Fruit fly (Drosophila melanogaster): ENCODE results near the gene CG15646.

CG15646 gene

dm6 chrX:15684419-15684818 lies 13.6 kb upstream of the CG15646 start:
- TF ChIP-seq Sp1 (GFP tag; optimal IDR thresholded peaks at IDR 0.05): no peak
- TF ChIP-seq Dif (GFP tag; optimal IDR thresholded peaks at IDR 0.05; ENCODE audit: partially characterized antibody): no peak
- TF ChIP-seq Rel (GFP tag; optimal IDR thresholded peaks at IDR 0.05): no peak
- TF ChIP-seq Rel (tag; optimal IDR thresholded peaks at IDR 0.05): no peak
- TF ChIP-seq sage (GFP tag; optimal IDR thresholded peaks at IDR 0.05): no peak
- no peak for TF ChIP-seq pan (optimal IDR thresholded peaks at IDR 0.05)

- TF ChIP-seq CrebA (GFP tag; optimal IDR thresholded peaks at IDR 0.05; ENCODE audit: borderline replicate concordance): no peak
- TF ChIP-seq lola (GFP tag; optimal IDR thresholded peaks at IDR 0.05): no peak
- TF ChIP-seq Hnf4 (GFP tag; optimal IDR thresholded peaks at IDR 0.05): no peak
- TF ChIP-seq usp (GFP tag; optimal IDR thresholded peaks at IDR 0.05): no peak
- no peak for TF ChIP-seq N (GFP tag; optimal IDR thresholded peaks at IDR 0.05)
- TF ChIP-seq Dfd (GFP tag; optimal IDR thresholded peaks at IDR 0.05): no peak
- TF ChIP-seq sage (GFP tag; optimal IDR thresholded peaks at IDR 0.05): no peak
- peak; percentile 33 to 59 for TF ChIP-seq dl (GFP tag; optimal IDR thresholded peaks at IDR 0.05; ENCODE audit: insufficient read depth in 1 of 2, partially characterized antibody in 2 of 2)
- TF ChIP-seq Hr78 (GFP tag; optimal IDR thresholded peaks at IDR 0.05): no peak
- TF ChIP-seq dsf (GFP tag; optimal IDR thresholded peaks at IDR 0.05; ENCODE audit: borderline replicate concordance): no peak
- TF ChIP-seq rgr (GFP tag; optimal IDR thresholded peaks at IDR 0.05): peak; percentile 13
- peak; percentile 69 for TF ChIP-seq Dif (GFP tag; optimal IDR thresholded peaks at IDR 0.05; ENCODE audit: partially characterized antibody)
- no peak for TF ChIP-seq Sp1 (GFP tag; optimal IDR thresholded peaks at IDR 0.05)
- no peak for TF ChIP-seq CG9705 (GFP tag; optimal IDR thresholded peaks at IDR 0.05)
- no peak for TF ChIP-seq Rel (GFP tag; optimal IDR thresholded peaks at IDR 0.05)
- no peak for TF ChIP-seq Rel (tag; optimal IDR thresholded peaks at IDR 0.05)
- peak; percentile 76 for TF ChIP-seq Vsx2 (GFP tag; optimal IDR thresholded peaks at IDR 0.05; ENCODE audit: partially characterized antibody)
Observed at dm6 chrX:15675294-15675693, 4.5 kb upstream of the CG15646 start, which contains the start of gene CG12708. Gene CG12708 (plus strand): TSS chrX:15675476.

dm6 chrX:15674337-15674736 lies 3.5 kb upstream of the CG15646 start:
- TF ChIP-seq Hr78 (GFP tag; optimal IDR thresholded peaks at IDR 0.05) (no peak), Jra (GFP tag; optimal IDR thresholded peaks at IDR 0.05) (no peak), Sp1 (GFP tag; optimal IDR thresholded peaks at IDR 0.05) (no peak), lola (GFP tag; optimal IDR thresholded peaks at IDR 0.05) (no peak), sage (GFP tag; optimal IDR thresholded peaks at IDR 0.05) (no peak), br (GFP tag; optimal IDR thresholded peaks at IDR 0.05) (no peak), Abd-B (GFP tag; optimal IDR thresholded peaks at IDR 0.05) (no peak), CG9705 (GFP tag; optimal IDR thresholded peaks at IDR 0.05) (no peak), OdsH (GFP tag; optimal IDR thresholded peaks at IDR 0.05) (no peak), dmrt93B (GFP tag; optimal IDR thresholded peaks at IDR 0.05) (no peak), Hr83 (GFP tag; optimal IDR thresholded peaks at IDR 0.05; ENCODE audit: poor library complexity, severe bottlenecking) (no peak), CG32264 (GFP tag; optimal IDR thresholded peaks at IDR 0.05) (no peak)

- TF ChIP-seq Mio (GFP tag; optimal IDR thresholded peaks at IDR 0.05): no peak
- no peak for TF ChIP-seq pan (optimal IDR thresholded peaks at IDR 0.05)
- no peak for TF ChIP-seq Rel (GFP tag; optimal IDR thresholded peaks at IDR 0.05)
- no peak for TF ChIP-seq Rel (tag; optimal IDR thresholded peaks at IDR 0.05)
- TF ChIP-seq HLH106 (tag; optimal IDR thresholded peaks at IDR 0.05): no peak
- no peak for TF ChIP-seq jim (GFP tag; optimal IDR thresholded peaks at IDR 0.05)
- no peak for TF ChIP-seq fru (GFP tag; optimal IDR thresholded peaks at IDR 0.05)
- TF ChIP-seq ey (GFP tag; optimal IDR thresholded peaks at IDR 0.05): no peak
- TF ChIP-seq CG9705 (GFP tag; optimal IDR thresholded peaks at IDR 0.05): no peak
Observed at dm6 chrX:15662285-15662684, 8.5 kb downstream of the CG15646 start, which contains the start of gene CG8119. Gene CG8119 (plus strand): TSS chrX:15662585.

dm6 chrX:15653364-15653809 lies 17.4 kb downstream of the CG15646 start:
- TF ChIP-seq h (GFP tag; optimal IDR thresholded peaks at IDR 0.05) (peak; percentile 17), CG32264 (GFP tag; optimal IDR thresholded peaks at IDR 0.05) (no peak), foxo (GFP tag; optimal IDR thresholded peaks at IDR 0.05) (peak in 1 of 2 experiments; percentile 28), Vsx2 (GFP tag; optimal IDR thresholded peaks at IDR 0.05; ENCODE audit: partially characterized antibody) (peak; percentile 80), fru (GFP tag; optimal IDR thresholded peaks at IDR 0.05) (no peak), CrebA (GFP tag; optimal IDR thresholded peaks at IDR 0.05; ENCODE audit: borderline replicate concordance) (no peak), usp (GFP tag; optimal IDR thresholded peaks at IDR 0.05) (no peak), Hnf4 (GFP tag; optimal IDR thresholded peaks at IDR 0.05) (peak; percentile 4), OdsH (GFP tag; optimal IDR thresholded peaks at IDR 0.05) (no peak), dl (GFP tag; optimal IDR thresholded peaks at IDR 0.05; ENCODE audit: insufficient read depth in 1 of 2, partially characterized antibody in 2 of 2) (no peak), Myc (optimal IDR thresholded peaks at IDR 0.05) (peak; percentile 68), lola (GFP tag; optimal IDR thresholded peaks at IDR 0.05) (no peak), Jra (GFP tag; optimal IDR thresholded peaks at IDR 0.05) (no peak), dsf (GFP tag; optimal IDR thresholded peaks at IDR 0.05; ENCODE audit: borderline replicate concordance) (no peak)

All from whole organism, wandering third instar larva.